Fruit fly (Drosophila melanogaster): Measurements from ENCODE around the gene Pfdn5.

- no peak for TF ChIP-seq CG12155 (GFP tag; optimal IDR thresholded peaks at IDR 0.05)
- no peak for TF ChIP-seq CG8359 (GFP tag; optimal IDR thresholded peaks at IDR 0.05; ENCODE audit: borderline replicate concordance)
- TF ChIP-seq CG10979 (tag; optimal IDR thresholded peaks at IDR 0.05): no peak
- no peak for TF ChIP-seq CG17802 (tag; optimal IDR thresholded peaks at IDR 0.05)
- TF ChIP-seq mld (GFP tag; IDR thresholded peaks at IDR 0.05; ENCODE audit: partially characterized antibody): no peak
Measured at dm6 chr3R:22449871-22450424, 36.9 kb upstream of the Pfdn5 start.

Measured in whole organism, embryonic.